Fruit fly (Drosophila melanogaster) whole organism, adult: Measurements from ENCODE around the gene emc.

ENCODE experiments used
- CG11617 ChIP-seq: fragments of 200-800 bp; sonication (Bioruptor generic); optimal IDR thresholded peaks from 2 replicates; lab custom pipeline; 2017; ENCODE audit warnings: mild to moderate bottlenecking, missing biosample characterization, missing genetic modification reagents, missing genetic modification characterization
- CG12768 ChIP-seq: fragments of 200-800 bp; sonication (Bioruptor generic); optimal IDR thresholded peaks from 2 replicates; lab custom pipeline; 2017; ENCODE audit warnings: missing biosample characterization, missing genetic modification characterization, mild to moderate bottlenecking, moderate library complexity, missing genetic modification reagents
- CG14711 ChIP-seq: fragments of 200-800 bp; sonication (Bioruptor generic); optimal IDR thresholded peaks from 2 replicates; lab custom pipeline; 2018; ENCODE audit warnings: missing biosample characterization, mild to moderate bottlenecking, missing genetic modification characterization, moderate library complexity
- CG1620 ChIP-seq: fragments of 200-800 bp; sonication (Bioruptor generic); optimal IDR thresholded peaks from 2 replicates; lab custom pipeline; 2016; ENCODE audit warnings: missing biosample characterization, missing genetic modification characterization
- CG33017 ChIP-seq: fragments of 200-800 bp; sonication (Bioruptor generic); optimal IDR thresholded peaks from 2 replicates; lab custom pipeline; 2018; ENCODE audit warnings: missing biosample characterization, mild to moderate bottlenecking, missing genetic modification characterization, moderate library complexity
- CG5204 ChIP-seq: fragments of 200-800 bp; sonication (Bioruptor generic); optimal IDR thresholded peaks from 2 replicates; lab custom pipeline; 2016; ENCODE audit warnings: missing biosample characterization, missing genetic modification characterization
- CG7045 ChIP-seq: fragments of 200-800 bp; sonication (Bioruptor generic); optimal IDR thresholded peaks from 2 replicates; lab custom pipeline; 2017; ENCODE audit warnings: missing biosample characterization, mild to moderate bottlenecking, missing genetic modification characterization
- CG7101 ChIP-seq: fragments of 200-800 bp; sonication (Bioruptor generic); optimal IDR thresholded peaks from 2 replicates; lab custom pipeline; 2018; ENCODE audit warnings: missing biosample characterization, mild to moderate bottlenecking, missing genetic modification characterization, moderate library complexity
- Clk ChIP-seq: fragments of 200-800 bp; sonication (Bioruptor generic); optimal IDR thresholded peaks from 2 replicates; lab custom pipeline; 2017; ENCODE audit warnings: missing biosample characterization, missing genetic modification characterization
- Crg-1 ChIP-seq: fragments of 200-800 bp; sonication (Bioruptor generic); optimal IDR thresholded peaks from 2 replicates; lab custom pipeline; 2016; ENCODE audit warnings: missing biosample characterization, missing genetic modification characterization
- Hr96 ChIP-seq: fragments of 200-800 bp; sonication (Bioruptor generic); optimal IDR thresholded peaks from 2 replicates; lab custom pipeline; 2016; ENCODE audit warnings: missing biosample characterization, missing genetic modification characterization
- Mnt ChIP-seq: fragments of 200-800 bp; sonication (Bioruptor generic); optimal IDR thresholded peaks from 2 replicates; lab custom pipeline; 2016; ENCODE audit warnings: missing biosample characterization, mild to moderate bottlenecking, missing genetic modification characterization
- bab1 ChIP-seq: fragments of 200-800 bp; sonication (Bioruptor generic); optimal IDR thresholded peaks from 3 replicates; lab custom pipeline; 2019; ENCODE audit warnings: missing biosample characterization, mild to moderate bottlenecking, missing genetic modification characterization, moderate library complexity
- cic ChIP-seq: fragments of 200-800 bp; sonication (Bioruptor generic); optimal IDR thresholded peaks from 2 replicates; lab custom pipeline; 2017; ENCODE audit warnings: missing biosample characterization, mild to moderate bottlenecking, missing genetic modification characterization, moderate library complexity
- cnc ChIP-seq, 2 experiments: fragments of >200 bp; optimal IDR thresholded peaks; 2 replicates each; lab custom pipeline; 2017
- kay ChIP-seq: fragments of 200-800 bp; sonication (Bioruptor generic); peaks from one replicate; lab custom pipeline; 2016; ENCODE audit warnings: missing biosample characterization, missing genetic modification characterization, borderline replicate concordance
- ovo ChIP-seq: fragments of 200-800 bp; sonication (Bioruptor generic); optimal IDR thresholded peaks from 2 replicates; lab custom pipeline; 2016; ENCODE audit warnings: missing biosample characterization, missing genetic modification characterization
- pad ChIP-seq: fragments of 200-800 bp; sonication (Bioruptor generic); optimal IDR thresholded peaks from 3 replicates; lab custom pipeline; 2017; ENCODE audit warnings: missing biosample characterization, missing genetic modification characterization, mild to moderate bottlenecking, moderate library complexity, missing genetic modification reagents
- tj ChIP-seq: fragments of 200-800 bp; sonication (Bioruptor generic); optimal IDR thresholded peaks from 3 replicates; lab custom pipeline; 2017; ENCODE audit warnings: missing biosample characterization, mild to moderate bottlenecking, missing genetic modification characterization, moderate library complexity
- toe ChIP-seq: fragments of 200-800 bp; sonication (Bioruptor generic); optimal IDR thresholded peaks from 2 replicates; lab custom pipeline; 2016; ENCODE audit warnings: missing biosample characterization, missing genetic modification characterization

emc gene

DNA sequence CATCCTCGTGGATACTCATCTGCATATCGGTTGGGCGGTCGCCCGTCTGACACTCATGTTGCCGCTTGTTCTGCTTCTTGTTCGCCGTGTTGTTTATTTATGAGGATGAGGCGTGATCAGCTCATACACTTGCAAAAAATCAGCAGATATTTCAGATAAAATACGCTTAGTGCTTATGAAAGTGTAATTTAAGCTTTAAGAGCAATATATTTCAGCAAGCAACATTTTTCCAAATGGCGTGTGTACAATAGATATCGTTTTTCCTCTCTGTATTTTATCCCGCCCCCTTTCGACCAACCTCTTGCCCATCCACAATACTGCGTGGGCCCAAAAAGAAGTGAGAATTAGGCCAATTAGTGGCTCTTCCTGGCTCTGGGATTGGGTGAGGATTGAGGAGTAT lies 23.0 kb downstream of the emc start:
- TF ChIP-seq pad (GFP tag; lab: Kevin White, UChicago) (no peak), CG7101 (tag; lab: Kevin White, UChicago) (no peak), Hr96 (GFP tag; lab: Kevin White, UChicago) (no peak), CG5204 (GFP tag; lab: Kevin White, UChicago) (no peak), bab1 (GFP tag; lab: Kevin White, UChicago) (no peak), CG7045 (GFP tag; lab: Kevin White, UChicago) (no peak), CG1620 (GFP tag; lab: Kevin White, UChicago) (no peak), CG14711 (tag; lab: Kevin White, UChicago) (no peak), cnc (optimal IDR thresholded peaks at IDR 0.05; lab: Kevin White, UChicago) (no peak), CG11617 (GFP tag; lab: Kevin White, UChicago) (no peak)

dm6 chr3L:774209-775052 lies 25.2 kb downstream of the emc start:
- TF ChIP-seq ovo (GFP tag; lab: Kevin White, UChicago) (no peak), tj (GFP tag; lab: Kevin White, UChicago) (peak; percentile 58), kay (GFP tag; lab: Kevin White, UChicago) (peak; percentile 82), Crg-1 (GFP tag; lab: Kevin White, UChicago) (no peak), CG7101 (tag; lab: Kevin White, UChicago) (no peak), CG5204 (GFP tag; lab: Kevin White, UChicago) (no peak)

- TF ChIP-seq CG14711 (tag; lab: Kevin White, UChicago) (no peak), Clk (GFP tag; lab: Kevin White, UChicago) (peak; percentile 2), CG5204 (GFP tag; lab: Kevin White, UChicago) (no peak), CG11617 (GFP tag; lab: Kevin White, UChicago) (no peak), bab1 (GFP tag; lab: Kevin White, UChicago) (no peak), CG7045 (GFP tag; lab: Kevin White, UChicago) (no peak), tj (GFP tag; lab: Kevin White, UChicago) (no peak)
These were observed 25.8 kb downstream of the emc start for dm6 chr3L:775053-775355.

DNA sequence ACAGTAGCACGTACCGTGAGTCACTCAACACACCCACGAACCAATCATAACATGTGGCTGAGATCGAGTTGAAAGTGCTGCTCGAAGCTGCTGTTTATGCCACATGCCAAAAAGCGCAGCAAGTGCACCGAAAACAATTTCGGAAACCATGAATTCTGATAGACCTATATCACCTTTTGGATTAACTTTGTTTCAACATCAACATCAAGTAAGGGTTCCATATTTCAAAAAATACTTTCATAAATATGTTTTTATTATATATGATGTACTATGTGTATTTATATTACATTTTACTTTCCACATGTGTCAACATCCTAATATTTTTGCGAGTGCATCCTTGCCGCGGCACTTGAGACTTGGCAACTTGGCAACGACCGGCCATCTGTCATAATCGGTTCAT lies 27.0 kb downstream of the emc start:
- TF ChIP-seq pad (GFP tag; lab: Kevin White, UChicago) (no peak), bab1 (GFP tag; lab: Kevin White, UChicago) (no peak), CG11617 (GFP tag; lab: Kevin White, UChicago) (no peak), CG1620 (GFP tag; lab: Kevin White, UChicago) (no peak), CG14711 (tag; lab: Kevin White, UChicago) (no peak), kay (GFP tag; lab: Kevin White, UChicago) (no peak), CG12768 (GFP tag; lab: Kevin White, UChicago) (no peak), CG5204 (GFP tag; lab: Kevin White, UChicago) (no peak), CG7101 (tag; lab: Kevin White, UChicago) (no peak), Clk (GFP tag; lab: Kevin White, UChicago) (no peak), Hr96 (GFP tag; lab: Kevin White, UChicago) (no peak), Crg-1 (GFP tag; lab: Kevin White, UChicago) (no peak), tj (GFP tag; lab: Kevin White, UChicago) (no peak), cic (GFP tag; lab: Kevin White, UChicago) (no peak), CG7045 (GFP tag; lab: Kevin White, UChicago) (no peak), ovo (GFP tag; lab: Kevin White, UChicago) (no peak), toe (GFP tag; lab: Kevin White, UChicago) (no peak), Mnt (GFP tag; lab: Kevin White, UChicago) (no peak), cnc (optimal IDR thresholded peaks at IDR 0.05; lab: Kevin White, UChicago) (no peak), CG33017 (tag; lab: Kevin White, UChicago) (no peak)

DNA sequence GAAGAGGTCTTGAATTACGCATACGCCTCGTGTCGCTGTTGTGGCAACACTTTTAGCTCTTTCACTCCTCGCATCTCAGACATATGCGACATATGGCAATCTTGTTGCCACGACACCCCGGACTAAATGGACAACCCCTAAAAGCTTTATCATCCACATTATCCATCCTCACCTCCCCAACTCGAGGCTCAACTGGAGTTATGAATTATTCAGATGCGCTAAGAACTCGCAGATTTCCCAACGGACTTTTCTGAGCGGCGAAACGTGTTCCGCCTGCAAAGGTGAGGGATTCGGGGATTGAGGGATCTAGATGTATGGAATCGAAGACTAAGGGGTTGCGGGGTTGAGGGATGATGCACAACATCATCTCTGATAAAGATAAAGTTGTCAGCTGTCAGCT lies 27.5 kb downstream of the emc start:
- TF ChIP-seq cic (GFP tag; lab: Kevin White, UChicago) (no peak), Hr96 (GFP tag; lab: Kevin White, UChicago) (no peak), CG11617 (GFP tag; lab: Kevin White, UChicago) (no peak), CG14711 (tag; lab: Kevin White, UChicago) (no peak), CG5204 (GFP tag; lab: Kevin White, UChicago) (no peak), CG7101 (tag; lab: Kevin White, UChicago) (no peak), tj (GFP tag; lab: Kevin White, UChicago) (no peak), cnc (optimal IDR thresholded peaks at IDR 0.05; lab: Kevin White, UChicago) (no peak), Crg-1 (GFP tag; lab: Kevin White, UChicago) (no peak), bab1 (GFP tag; lab: Kevin White, UChicago) (no peak), CG1620 (GFP tag; lab: Kevin White, UChicago) (no peak), CG33017 (tag; lab: Kevin White, UChicago) (no peak), ovo (GFP tag; lab: Kevin White, UChicago) (no peak), toe (GFP tag; lab: Kevin White, UChicago) (no peak), Clk (GFP tag; lab: Kevin White, UChicago) (no peak), CG7045 (GFP tag; lab: Kevin White, UChicago) (no peak), pad (GFP tag; lab: Kevin White, UChicago) (no peak), kay (GFP tag; lab: Kevin White, UChicago) (no peak)
